Worm (Caenorhabditis elegans) whole organism, L3 larva: ENCODE data around the gene slcr-46.2.

Experiments
- ceh-9 ChIP-seq: sonication (generic microtip); optimal IDR thresholded peaks from 2 replicates; lab custom pipeline; 2018; ENCODE audit warnings: missing biosample characterization, missing genetic modification characterization
- daf-12 ChIP-seq: fragments of 150-350 bp; optimal IDR thresholded peaks from 2 replicates; lab custom pipeline; 2014; ENCODE audit warnings: missing biosample characterization, missing genetic modification reagents, missing genetic modification characterization
- egl-5 ChIP-seq: fragments of 150-350 bp; optimal IDR thresholded peaks from 2 replicates; lab custom pipeline; 2017; ENCODE audit warnings: missing biosample characterization, missing genetic modification reagents, missing genetic modification characterization, inconsistent platforms
- hmg-11 ChIP-seq: sonication (generic microtip); optimal IDR thresholded peaks from 2 replicates; lab custom pipeline; 2016; ENCODE audit warnings: missing genetic modification characterization, missing compliant biosample characterization
- lin-39 ChIP-seq: fragments of 150-350 bp; optimal IDR thresholded peaks from 2 replicates; lab custom pipeline; 2018; ENCODE audit warnings: missing biosample characterization, missing genetic modification reagents, missing genetic modification characterization
- nfya-1 ChIP-seq: sonication (generic microtip); optimal IDR thresholded peaks from 2 replicates; lab custom pipeline; 2017; ENCODE audit warnings: missing genetic modification characterization, mild to moderate bottlenecking, missing compliant biosample characterization, antibody characterized with exemption, moderate library complexity; ENCODE audit not compliant: insufficient read depth
- nhr-11 ChIP-seq: fragments of 150-350 bp; optimal IDR thresholded peaks from 2 replicates; lab custom pipeline; 2014; ENCODE audit warnings: missing biosample characterization, missing genetic modification characterization
- nhr-77 ChIP-seq: fragments of 150-350 bp; optimal IDR thresholded peaks from 2 replicates; lab custom pipeline; 2014; ENCODE audit warnings: missing biosample characterization, missing genetic modification characterization
- pqm-1 ChIP-seq: fragments of 150-350 bp; optimal IDR thresholded peaks from 2 replicates; lab custom pipeline; 2017; ENCODE audit warnings: missing biosample characterization, missing genetic modification characterization, inconsistent platforms
- sea-2 ChIP-seq: fragments of 150-350 bp; sonication (generic microtip); optimal IDR thresholded peaks from 4 replicates; lab custom pipeline; 2014; ENCODE audit warnings: missing biosample characterization, missing genetic modification reagents, missing genetic modification characterization
- unc-39 ChIP-seq: sonication (generic microtip); optimal IDR thresholded peaks from 4 replicates; lab custom pipeline; 2017; ENCODE audit warnings: missing biosample characterization, missing genetic modification characterization
- unc-62 ChIP-seq: fragments of 150-350 bp; sonication (generic microtip); optimal IDR thresholded peaks from 4 replicates; lab custom pipeline; 2014; ENCODE audit warnings: missing biosample characterization, missing genetic modification reagents, missing genetic modification characterization

ce11 chrV:19354506-19354905 lies 35.4 kb downstream of the slcr-46.2 start:
- TF ChIP-seq sea-2 (GFP tag; lab: Kevin White, UChicago) (no peak), egl-5 (tag; lab: Kevin White, UChicago) (no peak), unc-62 (no peak), nhr-77 (tag; lab: Kevin White, UChicago) (no peak), daf-12 (tag; lab: Kevin White, UChicago) (no peak), hmg-11 (tag; lab: Kevin White, UChicago) (no peak), unc-39 (tag; lab: Kevin White, UChicago) (no peak), ceh-9 (tag; lab: Kevin White, UChicago) (no peak), pqm-1 (tag; lab: Kevin White, UChicago) (no peak), nfya-1 (tag; lab: Kevin White, UChicago) (no peak), lin-39 (no peak), nhr-11 (tag; lab: Kevin White, UChicago) (no peak)
